Worm (Caenorhabditis elegans) whole organism, mixed stage, embryonic: ENCODE measurements around the gene srh-248.

Experiments used
- M03D4.4 ChIP-seq: sonication (generic microtip); optimal IDR thresholded peaks from 2 replicates; lab custom pipeline; 2017; ENCODE audit warnings: mild to moderate bottlenecking, missing genetic modification characterization, missing compliant biosample characterization
- bed-3 ChIP-seq: fragments of 200-800 bp; sonication (Bioruptor generic); optimal IDR thresholded peaks from 3 replicates; lab custom pipeline; 2018; ENCODE audit warnings: mild to moderate bottlenecking, missing genetic modification characterization, moderate library complexity, missing compliant biosample characterization
- blmp-1 ChIP-seq: fragments of 150-350 bp; optimal IDR thresholded peaks from 2 replicates; lab custom pipeline; 2014; ENCODE audit warnings: missing biosample characterization, missing genetic modification characterization
- ceh-39 ChIP-seq: fragments of 150-350 bp; optimal IDR thresholded peaks from 2 replicates; lab custom pipeline; 2014; ENCODE audit warnings: missing biosample characterization, missing genetic modification characterization
- ceh-43 ChIP-seq: fragments of 200-800 bp; sonication (Bioruptor generic); optimal IDR thresholded peaks from 2 replicates; lab custom pipeline; 2018; ENCODE audit warnings: mild to moderate bottlenecking, missing genetic modification characterization, moderate library complexity, missing compliant biosample characterization
- ceh-83 ChIP-seq: fragments of 200-800 bp; sonication (Bioruptor generic); optimal IDR thresholded peaks from 2 replicates; lab custom pipeline; 2018; ENCODE audit warnings: mild to moderate bottlenecking, missing genetic modification characterization, missing compliant biosample characterization
- ces-1 ChIP-seq: fragments of 150-350 bp; optimal IDR thresholded peaks from 2 replicates; lab custom pipeline; 2014; ENCODE audit warnings: missing biosample characterization, missing genetic modification reagents, missing genetic modification characterization
- cnd-1 ChIP-seq: fragments of 200-800 bp; sonication (Bioruptor generic); optimal IDR thresholded peaks from 2 replicates; lab custom pipeline; 2018; ENCODE audit warnings: mild to moderate bottlenecking, missing genetic modification characterization, missing compliant biosample characterization
- drap-1 ChIP-seq: fragments of 200-800 bp; sonication (Bioruptor generic); optimal IDR thresholded peaks from 3 replicates; lab custom pipeline; 2018; ENCODE audit warnings: mild to moderate bottlenecking, missing genetic modification characterization, missing compliant biosample characterization
- elt-1 ChIP-seq: sonication (generic microtip); optimal IDR thresholded peaks from 2 replicates; lab custom pipeline; 2017; ENCODE audit warnings: missing genetic modification characterization, mild to moderate bottlenecking, missing compliant biosample characterization, antibody characterized with exemption, moderate library complexity, borderline replicate concordance; ENCODE audit not compliant: insufficient read depth
- elt-3 ChIP-seq: fragments of 150-350 bp; optimal IDR thresholded peaks from 2 replicates; lab custom pipeline; 2014; ENCODE audit warnings: missing biosample characterization, missing genetic modification characterization
- flh-1 ChIP-seq: fragments of 200-800 bp; sonication (Bioruptor generic); optimal IDR thresholded peaks from 2 replicates; lab custom pipeline; 2018; ENCODE audit warnings: mild to moderate bottlenecking, missing genetic modification characterization, moderate library complexity, missing compliant biosample characterization
- hlh-1 ChIP-seq: fragments of 150-350 bp; optimal IDR thresholded peaks from 2 replicates; lab custom pipeline; 2014; ENCODE audit warnings: missing biosample characterization, missing genetic modification reagents, missing genetic modification characterization
- lin-13 ChIP-seq: fragments of 150-350 bp; optimal IDR thresholded peaks from 2 replicates; lab custom pipeline; 2014; ENCODE audit warnings: missing biosample characterization, missing genetic modification characterization
- lin-32 ChIP-seq: fragments of 200-800 bp; sonication (Bioruptor generic); optimal IDR thresholded peaks from 2 replicates; lab custom pipeline; 2018; ENCODE audit warnings: mild to moderate bottlenecking, missing genetic modification characterization, missing compliant biosample characterization
- lsy-2 ChIP-seq: fragments of 150-350 bp; optimal IDR thresholded peaks from 2 replicates; lab custom pipeline; 2014; ENCODE audit warnings: missing biosample characterization, missing genetic modification characterization
- mep-1 ChIP-seq: fragments of 150-350 bp; optimal IDR thresholded peaks from 2 replicates; lab custom pipeline; 2017; ENCODE audit warnings: missing biosample characterization, missing genetic modification reagents, missing genetic modification characterization, inconsistent platforms
- mls-2 ChIP-seq: sonication (generic microtip); optimal IDR thresholded peaks from 2 replicates; lab custom pipeline; 2016; ENCODE audit warnings: mild to moderate bottlenecking, missing genetic modification characterization, moderate library complexity, missing compliant biosample characterization
- nhr-12 ChIP-seq: fragments of 150-350 bp; optimal IDR thresholded peaks from 2 replicates; lab custom pipeline; 2014; ENCODE audit warnings: missing biosample characterization, missing genetic modification characterization
- nhr-2 ChIP-seq: fragments of 150-350 bp; optimal IDR thresholded peaks from 2 replicates; lab custom pipeline; 2014; ENCODE audit warnings: missing biosample characterization, missing genetic modification characterization
- nhr-237 ChIP-seq: fragments of 150-350 bp; optimal IDR thresholded peaks from 2 replicates; lab custom pipeline; 2014; ENCODE audit warnings: missing biosample characterization, missing genetic modification characterization
- nhr-28 ChIP-seq: fragments of 150-350 bp; optimal IDR thresholded peaks from 2 replicates; lab custom pipeline; 2014; ENCODE audit warnings: missing biosample characterization, missing genetic modification characterization
- nhr-76 ChIP-seq: sonication (generic microtip); optimal IDR thresholded peaks from 2 replicates; lab custom pipeline; 2017; ENCODE audit warnings: missing biosample characterization, missing genetic modification characterization
- pha-4 ChIP-seq: fragments of 150-350 bp; optimal IDR thresholded peaks from 2 replicates; lab custom pipeline; 2018; ENCODE audit warnings: missing biosample characterization, missing genetic modification reagents, missing genetic modification characterization
- sem-2 ChIP-seq: fragments of 200-800 bp; sonication (Bioruptor generic); optimal IDR thresholded peaks from 2 replicates; lab custom pipeline; 2018; ENCODE audit warnings: mild to moderate bottlenecking, missing genetic modification characterization, missing compliant biosample characterization
- snpc-4 ChIP-seq: fragments of 150-350 bp; optimal IDR thresholded peaks from 2 replicates; lab custom pipeline; 2014; ENCODE audit warnings: missing biosample characterization, missing genetic modification characterization
- tbx-8 ChIP-seq: fragments of 200-800 bp; sonication (Bioruptor generic); optimal IDR thresholded peaks from 2 replicates; lab custom pipeline; 2018; ENCODE audit warnings: mild to moderate bottlenecking, missing genetic modification characterization, moderate library complexity, missing compliant biosample characterization
- unc-120 ChIP-seq: sonication (generic microtip); optimal IDR thresholded peaks from 2 replicates; lab custom pipeline; 2017; ENCODE audit warnings: missing genetic modification characterization, missing compliant biosample characterization; ENCODE audit not compliant: poor library complexity, severe bottlenecking
- unc-39 ChIP-seq: fragments of 150-350 bp; optimal IDR thresholded peaks from 2 replicates; lab custom pipeline; 2014; ENCODE audit warnings: missing biosample characterization, missing genetic modification characterization
- unc-62 ChIP-seq: fragments of 150-350 bp; optimal IDR thresholded peaks from 2 replicates; lab custom pipeline; 2014; ENCODE audit warnings: missing biosample characterization, missing genetic modification reagents, missing genetic modification characterization
- zip-8 ChIP-seq: fragments of 150-350 bp; optimal IDR thresholded peaks from 2 replicates; lab custom pipeline; 2014; ENCODE audit warnings: missing biosample characterization, missing genetic modification characterization
- ztf-11 ChIP-seq: fragments of 150-350 bp; optimal IDR thresholded peaks from 2 replicates; lab custom pipeline; 2014; ENCODE audit warnings: missing biosample characterization, missing genetic modification characterization

srh-248 gene

DNA sequence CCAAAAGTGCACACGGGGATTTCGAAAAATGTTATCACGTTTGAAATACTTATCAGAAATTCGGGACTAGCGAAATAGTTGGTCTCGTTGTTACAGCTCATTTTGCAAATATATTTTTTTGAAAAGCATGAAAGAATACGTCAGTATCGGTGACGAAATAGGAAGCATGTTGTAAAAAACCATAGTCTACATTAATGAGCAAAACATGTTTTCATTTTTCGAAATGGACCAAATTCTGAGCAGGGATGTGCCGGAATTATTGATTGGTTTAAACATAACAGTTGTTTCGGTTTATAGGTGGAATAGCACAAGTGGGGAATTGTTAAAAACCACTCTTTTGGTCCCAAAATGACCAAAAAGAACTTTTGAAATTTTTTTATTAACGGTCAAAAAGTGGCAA lies 21.2 kb downstream of the srh-248 start, which contains the start of gene srh-247:
Gene srh-247, minus strand, starts transcription at position 101 of the 400 bp plus-strand sequence.
- TF ChIP-seq ceh-83 (GFP tag; lab: Kevin White, UChicago): no peak
- TF ChIP-seq nhr-237 (tag; lab: Kevin White, UChicago): no peak
- TF ChIP-seq ceh-39 (tag; lab: Kevin White, UChicago): no peak
- TF ChIP-seq ceh-43 (GFP tag; lab: Kevin White, UChicago): no peak
- no peak for TF ChIP-seq nhr-2
- no peak for TF ChIP-seq nhr-12
- no peak for TF ChIP-seq blmp-1 (tag; lab: Kevin White, UChicago)
- TF ChIP-seq zip-8 (tag; lab: Kevin White, UChicago): no peak
- TF ChIP-seq mls-2: no peak
- TF ChIP-seq lin-13: no peak
- no peak for TF ChIP-seq pha-4 (tag; lab: Kevin White, UChicago)

DNA sequence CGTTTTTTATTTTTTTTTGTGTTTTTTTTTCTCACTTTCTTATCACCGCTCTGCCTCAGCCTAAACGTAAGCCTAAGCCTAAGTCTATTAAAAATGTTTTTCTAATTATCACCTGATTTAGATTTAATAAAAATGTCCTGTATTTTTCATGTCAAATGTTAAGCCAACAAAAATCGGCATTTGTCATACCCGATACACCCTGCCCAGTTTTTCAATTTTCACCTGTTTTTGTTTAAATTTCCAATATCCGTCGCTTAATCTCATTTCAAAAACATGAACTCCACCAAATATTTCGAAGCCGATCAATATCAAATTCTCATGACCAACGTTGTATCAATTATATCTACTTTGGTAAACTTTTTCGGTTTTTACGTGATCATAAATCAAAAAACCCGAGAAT lies 24.0 kb downstream of the srh-248 start, which contains the start of gene C31B8.1:
Gene C31B8.1, plus strand, starts transcription at position 301 of the 400 bp plus-strand sequence.
- TF ChIP-seq tbx-8: no peak
- no peak for TF ChIP-seq elt-1 (tag; lab: Kevin White, UChicago)
- no peak for TF ChIP-seq zip-8 (tag; lab: Kevin White, UChicago)
- TF ChIP-seq nhr-237 (tag; lab: Kevin White, UChicago): no peak
- no peak for TF ChIP-seq cnd-1
- no peak for TF ChIP-seq bed-3 (GFP tag; lab: Kevin White, UChicago)
- no peak for TF ChIP-seq ztf-11
- TF ChIP-seq mls-2: no peak
- no peak for TF ChIP-seq sem-2 (GFP tag; lab: Kevin White, UChicago)
- TF ChIP-seq M03D4.4 (tag; lab: Kevin White, UChicago): no peak
- no peak for TF ChIP-seq pha-4 (tag; lab: Kevin White, UChicago)
- no peak for TF ChIP-seq lin-13
- TF ChIP-seq elt-3: no peak
- TF ChIP-seq lin-32 (GFP tag; lab: Kevin White, UChicago): no peak
- TF ChIP-seq flh-1: no peak
- TF ChIP-seq ces-1 (GFP tag; lab: Kevin White, UChicago): no peak
- TF ChIP-seq snpc-4 (tag; lab: Kevin White, UChicago): no peak

DNA sequence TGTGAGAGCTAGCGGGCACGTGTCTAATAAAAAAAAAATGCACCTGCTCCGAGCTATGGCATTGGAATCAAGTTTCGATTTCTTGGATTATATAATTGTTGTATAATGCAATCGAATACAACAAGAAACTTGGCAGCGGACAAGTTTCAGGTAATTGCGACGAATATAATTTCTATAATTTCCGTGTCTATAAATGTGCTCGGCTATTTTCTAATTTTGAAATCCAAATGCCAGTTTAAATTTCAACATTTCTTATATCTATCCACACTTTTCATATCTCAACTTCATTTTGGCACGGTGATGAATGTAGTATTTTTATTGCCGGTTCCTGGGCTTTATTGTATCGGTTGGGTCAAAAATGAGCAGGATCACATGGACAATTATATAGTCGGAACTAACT lies 25.5 kb downstream of the srh-248 start, which contains the start of gene C31B8.16:
Gene C31B8.16, plus strand, starts transcription at position 301 of the 400 bp plus-strand sequence.
- TF ChIP-seq hlh-1 (tag; lab: Kevin White, UChicago) (no peak), nhr-12 (no peak), blmp-1 (tag; lab: Kevin White, UChicago) (no peak), unc-120 (no peak), elt-3 (no peak), drap-1 (GFP tag; lab: Kevin White, UChicago) (no peak), lsy-2 (no peak), zip-8 (tag; lab: Kevin White, UChicago) (no peak), nhr-28 (tag; lab: Kevin White, UChicago) (no peak), ztf-11 (no peak), unc-62 (no peak), cnd-1 (no peak), mep-1 (tag; lab: Kevin White, UChicago) (no peak), pha-4 (tag; lab: Kevin White, UChicago) (no peak), mls-2 (no peak), unc-39 (tag; lab: Kevin White, UChicago) (no peak)

DNA sequence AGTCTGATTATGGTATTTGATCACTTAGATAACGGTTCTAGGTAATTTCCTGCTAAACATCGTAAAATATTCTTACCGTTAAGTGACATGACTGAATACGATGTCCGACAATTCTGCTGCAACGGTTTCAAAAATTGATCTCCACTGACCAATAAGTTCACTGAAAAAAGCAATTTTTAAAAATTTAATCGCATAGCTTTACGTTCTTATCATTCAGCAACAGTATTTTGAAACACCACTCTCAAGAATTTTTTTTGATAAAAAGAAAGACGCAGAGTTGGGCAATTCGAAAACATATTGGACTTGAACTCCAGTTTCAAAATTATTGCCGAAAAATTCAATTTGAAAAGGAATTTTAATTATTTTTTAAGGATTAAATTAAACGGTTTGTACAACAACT lies 27.7 kb downstream of the srh-248 start, which contains the start of gene C31B8.12:
Gene C31B8.12, minus strand, starts transcription at position 101 of the 400 bp plus-strand sequence.
- TF ChIP-seq unc-62: no peak
- no peak for TF ChIP-seq ztf-11

DNA sequence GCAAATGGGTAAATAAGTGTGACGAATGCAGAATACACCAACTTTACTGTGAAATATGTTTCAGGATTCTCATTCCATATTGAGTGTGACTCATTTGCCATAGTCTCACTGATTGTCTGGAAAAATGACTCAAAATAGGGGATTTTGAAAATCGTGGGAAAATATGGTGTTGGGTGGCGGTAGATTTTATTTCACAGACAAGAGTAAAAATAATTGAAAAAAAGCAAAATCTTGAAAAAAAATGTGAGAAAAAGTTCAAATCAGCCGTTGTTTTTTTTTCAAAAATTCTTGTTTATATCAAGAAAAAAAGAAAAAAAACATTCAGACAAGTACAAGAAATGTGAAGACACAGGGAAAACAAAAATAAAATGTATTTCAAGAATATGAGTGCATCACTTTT lies 32.6 kb downstream of the srh-248 start, which contains the start of gene srh-38:
Gene srh-38, minus strand, starts transcription at position 101 of the 400 bp plus-strand sequence.
- TF ChIP-seq nhr-2: no peak
- TF ChIP-seq unc-62: no peak
- no peak for TF ChIP-seq lin-13
- TF ChIP-seq lsy-2: no peak
- TF ChIP-seq blmp-1 (tag; lab: Kevin White, UChicago): no peak

DNA sequence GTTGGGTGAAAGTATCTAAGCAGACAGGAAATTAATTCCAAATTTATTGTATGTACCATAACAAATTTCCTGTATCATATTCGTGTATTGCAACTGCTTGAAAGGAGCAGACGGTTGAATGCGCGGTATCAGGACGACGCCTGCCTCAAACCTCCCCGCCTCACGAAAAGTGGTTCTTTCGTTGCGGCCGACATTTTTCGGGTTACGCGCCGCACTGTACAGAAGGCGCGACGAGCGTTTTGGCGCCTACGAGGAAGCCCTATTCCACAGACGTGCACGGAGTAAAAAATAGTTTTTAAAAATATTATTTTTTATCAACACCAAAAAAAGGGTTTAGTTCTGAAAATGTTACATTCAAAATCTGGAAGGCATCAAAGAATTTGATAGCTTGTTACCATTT lies 35.1 kb downstream of the srh-248 start:
- no peak for TF ChIP-seq ztf-11
- no peak for TF ChIP-seq bed-3 (GFP tag; lab: Kevin White, UChicago)
- TF ChIP-seq unc-39 (tag; lab: Kevin White, UChicago): no peak
- no peak for TF ChIP-seq unc-120
- no peak for TF ChIP-seq ceh-39 (tag; lab: Kevin White, UChicago)
- no peak for TF ChIP-seq sem-2 (GFP tag; lab: Kevin White, UChicago)
- TF ChIP-seq lin-32 (GFP tag; lab: Kevin White, UChicago): no peak
- no peak for TF ChIP-seq ceh-83 (GFP tag; lab: Kevin White, UChicago)
- TF ChIP-seq nhr-76 (tag; lab: Kevin White, UChicago): no peak
- TF ChIP-seq elt-3: no peak
- no peak for TF ChIP-seq hlh-1 (tag; lab: Kevin White, UChicago)
- TF ChIP-seq nhr-12: no peak
- no peak for TF ChIP-seq unc-62
- TF ChIP-seq cnd-1: no peak
- TF ChIP-seq mep-1 (tag; lab: Kevin White, UChicago): no peak
- TF ChIP-seq blmp-1 (tag; lab: Kevin White, UChicago): no peak
- TF ChIP-seq M03D4.4 (tag; lab: Kevin White, UChicago): no peak
